Worm (Caenorhabditis elegans): ENCODE results near the gene col-39.

col-39 gene

ce11 chrII:10693655-10694054, 11.1 kb upstream of the col-39 start, which contains the start of gene gbh-1:
gbh-1 (minus strand) TSS chrII:10693803.
- no peak for TF ChIP-seq unc-130 (GFP tag; optimal IDR thresholded peaks at IDR 0.05)
- TF ChIP-seq ztf-26 (tag; optimal IDR thresholded peaks at IDR 0.05) = no peak
- TF ChIP-seq hmg-1.2 (GFP tag; IDR thresholded peaks at IDR 0.05) = 0 out of 2 replicates have a peak, but pooled peaks have one; percentile 8
- TF ChIP-seq lsy-27 (tag; optimal IDR thresholded peaks at IDR 0.05; ENCODE audit: borderline replicate concordance, insufficient read depth) = no peak
- no peak for TF ChIP-seq attf-6 (GFP tag; IDR thresholded peaks at IDR 0.05)
- TF ChIP-seq T26A5.8 (tag; optimal IDR thresholded peaks at IDR 0.05) = no peak
- TF ChIP-seq sdz-38 (tag; optimal IDR thresholded peaks at IDR 0.05) = no peak
- no peak for TF ChIP-seq athp-1 (tag; optimal IDR thresholded peaks at IDR 0.05)
- no peak for TF ChIP-seq ceh-100 (GFP tag; IDR thresholded peaks at IDR 0.05)
- TF ChIP-seq nhr-80 (tag; optimal IDR thresholded peaks at IDR 0.05) = peak; percentile 26

ce11 chrII:10694713-10695112, 10.0 kb upstream of the col-39 start, which contains the start of gene lgc-57:
lgc-57 (plus strand) TSS chrII:10695013.
- TF ChIP-seq ekl-4 (GFP tag; IDR thresholded peaks at IDR 0.05) (no peak), nfya-1 (tag; optimal IDR thresholded peaks at IDR 0.05; ENCODE audit: borderline replicate concordance, insufficient read depth) (no peak), akir-1 (GFP tag; optimal IDR thresholded peaks at IDR 0.05) (no peak), ets-4 (GFP tag; optimal IDR thresholded peaks at IDR 0.05) (no peak), unc-130 (GFP tag; optimal IDR thresholded peaks at IDR 0.05) (no peak), nfya-2 (GFP tag; IDR thresholded peaks at IDR 0.05) (no peak), egl-18 (GFP tag; IDR thresholded peaks at IDR 0.05) (no peak), pha-4 (tag; optimal IDR thresholded peaks at IDR 0.05) (no peak), F22D6.2 (tag; optimal IDR thresholded peaks at IDR 0.05) (no peak), rpc-1 (optimal IDR thresholded peaks at IDR 0.05) (no peak), rpc-1 (tag; optimal IDR thresholded peaks at IDR 0.05) (no peak), die-1 (tag; optimal IDR thresholded peaks at IDR 0.05) (no peak), madf-3 (GFP tag; IDR thresholded peaks at IDR 0.05) (no peak), tlf-1 (GFP tag; optimal IDR thresholded peaks at IDR 0.05) (no peak), K12H6.12 (tag; optimal IDR thresholded peaks at IDR 0.05) (no peak), ztf-3 (GFP tag; optimal IDR thresholded peaks at IDR 0.05) (no peak), hmg-20 (GFP tag; IDR thresholded peaks at IDR 0.05) (no peak), hrde-1 (tag; optimal IDR thresholded peaks at IDR 0.05; ENCODE audit: borderline replicate concordance) (no peak), ceh-40 (GFP tag; IDR thresholded peaks at IDR 0.05) (no peak), B0336.3 (GFP tag; IDR thresholded peaks at IDR 0.05) (no peak)

- TF ChIP-seq rpc-1 (optimal IDR thresholded peaks at IDR 0.05) (no peak), rpc-1 (tag; optimal IDR thresholded peaks at IDR 0.05) (no peak), F57C9.4 (tag; optimal IDR thresholded peaks at IDR 0.05) (no peak), madf-6 (GFP tag; IDR thresholded peaks at IDR 0.05) (no peak), unc-130 (GFP tag; optimal IDR thresholded peaks at IDR 0.05) (no peak), F52B5.7 (tag; optimal IDR thresholded peaks at IDR 0.05) (no peak), Y95B8A.8 (GFP tag; IDR thresholded peaks at IDR 0.05) (no peak), bed-1 (GFP tag; IDR thresholded peaks at IDR 0.05) (no peak), hrde-1 (tag; optimal IDR thresholded peaks at IDR 0.05; ENCODE audit: borderline replicate concordance) (no peak), B0336.3 (GFP tag; IDR thresholded peaks at IDR 0.05) (no peak), F49E8.2 (tag; optimal IDR thresholded peaks at IDR 0.05; ENCODE audit: insufficient read depth) (no peak), ceh-40 (GFP tag; IDR thresholded peaks at IDR 0.05) (no peak), attf-3 (GFP tag; conservative IDR thresholded peaks at IDR 0.05) (no peak), nhr-120 (GFP tag; IDR thresholded peaks at IDR 0.05) (no peak), ceh-91 (GFP tag; IDR thresholded peaks at IDR 0.05) (no peak), zim-3 (tag; optimal IDR thresholded peaks at IDR 0.05) (no peak), aptf-3 (GFP tag; IDR thresholded peaks at IDR 0.05) (no peak), F22D6.2 (tag; optimal IDR thresholded peaks at IDR 0.05) (no peak)
Observed at ce11 chrII:10696060-10696459, 8.7 kb upstream of the col-39 start.
